Fruit fly (Drosophila melanogaster): Measurements from ENCODE around the gene Ubc6.
A peak's percentile ranks its signal among the peaks of the same experiment; 100 is the strongest.

Gene Ubc6

dm6 chr3R:4952571-4952929, at the start of gene Ubc6:
Gene Ubc6 (minus strand): TSS chr3R:4952682.
- TF ChIP-seq CG8478 (optimal IDR thresholded peaks at IDR 0.05) = no peak
- peak in 1 of 2 experiments; percentile 28 for TF ChIP-seq EcR (GFP tag; optimal IDR thresholded peaks at IDR 0.05)

dm6 chr3R:5000663-5001062, 48.2 kb upstream of the Ubc6 start:
- TF ChIP-seq usp (GFP tag; optimal IDR thresholded peaks at IDR 0.05) = no peak
- no peak for TF ChIP-seq psq (optimal IDR thresholded peaks at IDR 0.05)
- no peak for TF ChIP-seq EcR (GFP tag; optimal IDR thresholded peaks at IDR 0.05)

dm6 chr3R:4998739-4999138, 46.3 kb upstream of the Ubc6 start:
- TF ChIP-seq pan (optimal IDR thresholded peaks at IDR 0.05) = no peak
- TF ChIP-seq usp (GFP tag; optimal IDR thresholded peaks at IDR 0.05) = no peak
- no peak for TF ChIP-seq EcR (GFP tag; optimal IDR thresholded peaks at IDR 0.05)
- TF ChIP-seq psq (optimal IDR thresholded peaks at IDR 0.05) = no peak
- no peak for TF ChIP-seq Dll (optimal IDR thresholded peaks at IDR 0.05)
- TF ChIP-seq CG8478 (optimal IDR thresholded peaks at IDR 0.05) = no peak

- TF ChIP-seq pan (optimal IDR thresholded peaks at IDR 0.05) (no peak), Dll (optimal IDR thresholded peaks at IDR 0.05) (peak; percentile 65), EcR (GFP tag; optimal IDR thresholded peaks at IDR 0.05) (no peak), psq (optimal IDR thresholded peaks at IDR 0.05) (no peak), usp (GFP tag; optimal IDR thresholded peaks at IDR 0.05) (no peak), CG8478 (optimal IDR thresholded peaks at IDR 0.05) (no peak)
Measured at dm6 chr3R:4997399-4998203, 45.1 kb upstream of the Ubc6 start.

- TF ChIP-seq EcR (GFP tag; optimal IDR thresholded peaks at IDR 0.05) (peak; percentile 78 to 81), CG8478 (optimal IDR thresholded peaks at IDR 0.05) (no peak)
Measured at dm6 chr3R:4996529-4996975, 44.1 kb upstream of the Ubc6 start.

dm6 chr3R:4995549-4996277, 43.2 kb upstream of the Ubc6 start:
- peak in 1 of 2 experiments; percentile 74 for TF ChIP-seq EcR (GFP tag; optimal IDR thresholded peaks at IDR 0.05)
- TF ChIP-seq pan (optimal IDR thresholded peaks at IDR 0.05) = no peak

- TF ChIP-seq pan (optimal IDR thresholded peaks at IDR 0.05) (no peak), usp (GFP tag; optimal IDR thresholded peaks at IDR 0.05) (no peak), Dll (optimal IDR thresholded peaks at IDR 0.05) (no peak), EcR (GFP tag; optimal IDR thresholded peaks at IDR 0.05) (no peak), psq (optimal IDR thresholded peaks at IDR 0.05) (no peak), CG8478 (optimal IDR thresholded peaks at IDR 0.05) (no peak)
Measured at dm6 chr3R:4994659-4995058, 42.2 kb upstream of the Ubc6 start.

- TF ChIP-seq Dll (optimal IDR thresholded peaks at IDR 0.05) (no peak), psq (optimal IDR thresholded peaks at IDR 0.05) (no peak), usp (GFP tag; optimal IDR thresholded peaks at IDR 0.05) (no peak), EcR (GFP tag; optimal IDR thresholded peaks at IDR 0.05) (no peak), CG8478 (optimal IDR thresholded peaks at IDR 0.05) (no peak), pan (optimal IDR thresholded peaks at IDR 0.05) (no peak)
Measured at dm6 chr3R:4993385-4993784, 40.9 kb upstream of the Ubc6 start.

dm6 chr3R:4992227-4992737, 39.8 kb upstream of the Ubc6 start:
- TF ChIP-seq EcR (GFP tag; optimal IDR thresholded peaks at IDR 0.05) = no peak
- no peak for TF ChIP-seq psq (optimal IDR thresholded peaks at IDR 0.05)
- TF ChIP-seq pan (optimal IDR thresholded peaks at IDR 0.05) = no peak
- TF ChIP-seq Dll (optimal IDR thresholded peaks at IDR 0.05) = no peak
- TF ChIP-seq CG8478 (optimal IDR thresholded peaks at IDR 0.05) = no peak
- TF ChIP-seq usp (GFP tag; optimal IDR thresholded peaks at IDR 0.05) = no peak

- TF ChIP-seq pan (optimal IDR thresholded peaks at IDR 0.05) (no peak), EcR (GFP tag; optimal IDR thresholded peaks at IDR 0.05) (no peak), usp (GFP tag; optimal IDR thresholded peaks at IDR 0.05) (no peak)
Measured at dm6 chr3R:4989150-4990017, 36.9 kb upstream of the Ubc6 start.

- no peak for TF ChIP-seq usp (GFP tag; optimal IDR thresholded peaks at IDR 0.05)
- TF ChIP-seq EcR (GFP tag; optimal IDR thresholded peaks at IDR 0.05) = no peak
- TF ChIP-seq CG8478 (optimal IDR thresholded peaks at IDR 0.05) = no peak
- TF ChIP-seq Dll (optimal IDR thresholded peaks at IDR 0.05) = no peak
- no peak for TF ChIP-seq pan (optimal IDR thresholded peaks at IDR 0.05)
- no peak for TF ChIP-seq psq (optimal IDR thresholded peaks at IDR 0.05)
Measured at dm6 chr3R:4987408-4987807, 34.9 kb upstream of the Ubc6 start.

- no peak for TF ChIP-seq CG8478 (optimal IDR thresholded peaks at IDR 0.05)
- TF ChIP-seq pan (optimal IDR thresholded peaks at IDR 0.05) = no peak
- no peak for TF ChIP-seq Dll (optimal IDR thresholded peaks at IDR 0.05)
- no peak for TF ChIP-seq usp (GFP tag; optimal IDR thresholded peaks at IDR 0.05)
- no peak for TF ChIP-seq psq (optimal IDR thresholded peaks at IDR 0.05)
- TF ChIP-seq EcR (GFP tag; optimal IDR thresholded peaks at IDR 0.05) = no peak
Measured at dm6 chr3R:4986666-4987065, 34.2 kb upstream of the Ubc6 start.

All from whole organism.